Worm (Caenorhabditis elegans): ENCODE results near the gene E03H12.7.
"Not testable (repeated sequence)": the region's sequence is repeated elsewhere in the genome, so short reads cannot be mapped to it uniquely, and the experiment has no call there.

Gene E03H12.7

ce11 chrIV:5017075-5017474 lies 28.6 kb upstream of the E03H12.7 start, which contains the start of gene T28H11.7:
Gene T28H11.7 (minus strand): TSS chrIV:5017175.
- not testable (repeated sequence) for TF ChIP-seq dmd-4, ZK546.5, F13H6.1 (tag; optimal IDR thresholded peaks at IDR 0.05)

- not testable (repeated sequence) for TF ChIP-seq nhr-11, mbf-1, ztf-4 (tag; optimal IDR thresholded peaks at IDR 0.05)
Observed at ce11 chrIV:5016461-5016860, 28.0 kb upstream of the E03H12.7 start, which contains the start of gene ssq-4. Gene ssq-4 (plus strand): TSS chrIV:5016479.

- TF ChIP-seq nhr-10 (tag; optimal IDR thresholded peaks at IDR 0.05) = no peak
- no peak for TF ChIP-seq sma-9 (GFP tag; optimal IDR thresholded peaks at IDR 0.05)
- TF ChIP-seq sma-9 (tag; optimal IDR thresholded peaks at IDR 0.05) = no peak
- TF ChIP-seq R02D3.7 (tag; optimal IDR thresholded peaks at IDR 0.05) = no peak
- TF ChIP-seq elt-3 (tag; optimal IDR thresholded peaks at IDR 0.05) = no peak
- no peak for TF ChIP-seq unc-39 (tag; optimal IDR thresholded peaks at IDR 0.05)
- no peak for TF ChIP-seq lin-13 (GFP tag; optimal IDR thresholded peaks at IDR 0.05)
- no peak for TF ChIP-seq ztf-1 (GFP tag; conservative IDR thresholded peaks at IDR 0.05)
- no peak for TF ChIP-seq nhr-25 (tag; optimal IDR thresholded peaks at IDR 0.05)
- TF ChIP-seq dmd-4 (tag; optimal IDR thresholded peaks at IDR 0.05) = no peak
- no peak for TF ChIP-seq elt-1 (tag; optimal IDR thresholded peaks at IDR 0.05)
- TF ChIP-seq nhr-237 (tag; optimal IDR thresholded peaks at IDR 0.05) = no peak
- no peak for TF ChIP-seq skn-1 (tag; optimal IDR thresholded peaks at IDR 0.05)
- no peak for TF ChIP-seq Y55F3AM.14 (GFP tag; optimal IDR thresholded peaks at IDR 0.05)
- TF ChIP-seq zag-1 (tag; optimal IDR thresholded peaks at IDR 0.05) = no peak
- no peak for TF ChIP-seq nhr-77 (tag; optimal IDR thresholded peaks at IDR 0.05)
Observed at ce11 chrIV:5012241-5012640, 23.8 kb upstream of the E03H12.7 start, which contains the start of gene srm-1. Gene srm-1 (plus strand): TSS chrIV:5012541.

ce11 chrIV:5008378-5008777 lies 19.9 kb upstream of the E03H12.7 start, which contains the start of gene srm-2:
Gene srm-2 (plus strand): TSS chrIV:5008678.
- TF ChIP-seq blmp-1 (tag; optimal IDR thresholded peaks at IDR 0.05; ENCODE audit: insufficient read depth) = no peak
- no peak for TF ChIP-seq Y55F3AM.14 (GFP tag; optimal IDR thresholded peaks at IDR 0.05)
- TF ChIP-seq mab-5 (tag; optimal IDR thresholded peaks at IDR 0.05) = no peak
- TF ChIP-seq fos-1 (tag; optimal IDR thresholded peaks at IDR 0.05) = no peak
- no peak for TF ChIP-seq ztf-1 (GFP tag; conservative IDR thresholded peaks at IDR 0.05)
- no peak for TF ChIP-seq nhr-237 (tag; optimal IDR thresholded peaks at IDR 0.05)
- TF ChIP-seq ztf-4 (tag; optimal IDR thresholded peaks at IDR 0.05) = no peak
- TF ChIP-seq elt-1 (tag; optimal IDR thresholded peaks at IDR 0.05) = no peak

- TF ChIP-seq C34F6.9 (tag; optimal IDR thresholded peaks at IDR 0.05) = no peak
- no peak for TF ChIP-seq ama-1 (optimal IDR thresholded peaks at IDR 0.05)
- TF ChIP-seq nhr-10 (tag; optimal IDR thresholded peaks at IDR 0.05) = no peak
- no peak for TF ChIP-seq nhr-12 (tag; optimal IDR thresholded peaks at IDR 0.05)
- TF ChIP-seq nhr-6 (tag; optimal IDR thresholded peaks at IDR 0.05) = no peak
- no peak for TF ChIP-seq elt-3 (tag; optimal IDR thresholded peaks at IDR 0.05)
- no peak for TF ChIP-seq snpc-4 (tag; optimal IDR thresholded peaks at IDR 0.05)
- no peak for TF ChIP-seq skn-1 (tag; optimal IDR thresholded peaks at IDR 0.05)
- TF ChIP-seq nhr-25 (tag; optimal IDR thresholded peaks at IDR 0.05) = no peak
Observed at ce11 chrIV:5005154-5005553, 16.7 kb upstream of the E03H12.7 start.

- no peak for TF ChIP-seq nhr-237 (tag; optimal IDR thresholded peaks at IDR 0.05)
- no peak for TF ChIP-seq F13H6.1 (tag; optimal IDR thresholded peaks at IDR 0.05)
- TF ChIP-seq zag-1 (tag; optimal IDR thresholded peaks at IDR 0.05) = no peak
- no peak for TF ChIP-seq sem-4 (tag; optimal IDR thresholded peaks at IDR 0.05)
- TF ChIP-seq alr-1 (tag; optimal IDR thresholded peaks at IDR 0.05) = no peak
- TF ChIP-seq ztf-11 (tag; optimal IDR thresholded peaks at IDR 0.05) = no peak
Observed at ce11 chrIV:5002448-5002847, 14.0 kb upstream of the E03H12.7 start, which contains the start of gene pes-1. Gene pes-1 (plus strand): TSS chrIV:5002748.

- no peak for TF ChIP-seq R02D3.7 (tag; optimal IDR thresholded peaks at IDR 0.05)
- no peak for TF ChIP-seq ztf-4 (tag; optimal IDR thresholded peaks at IDR 0.05)
- no peak for TF ChIP-seq gmeb-1 (tag; optimal IDR thresholded peaks at IDR 0.05)
- no peak for TF ChIP-seq zag-1 (tag; optimal IDR thresholded peaks at IDR 0.05)
- no peak for TF ChIP-seq egl-27 (tag; optimal IDR thresholded peaks at IDR 0.05)
- no peak for TF ChIP-seq Y55F3AM.14 (GFP tag; optimal IDR thresholded peaks at IDR 0.05)
- no peak for TF ChIP-seq unc-55 (GFP tag; optimal IDR thresholded peaks at IDR 0.05)
- no peak for TF ChIP-seq C34F6.9 (tag; optimal IDR thresholded peaks at IDR 0.05)
- TF ChIP-seq sem-4 (tag; optimal IDR thresholded peaks at IDR 0.05) = no peak
- TF ChIP-seq unc-62 (GFP tag; optimal IDR thresholded peaks at IDR 0.05) = no peak
- no peak for TF ChIP-seq snpc-4 (tag; optimal IDR thresholded peaks at IDR 0.05)
- TF ChIP-seq lsy-2 (tag; optimal IDR thresholded peaks at IDR 0.05) = no peak
- TF ChIP-seq ztf-11 (tag; optimal IDR thresholded peaks at IDR 0.05) = no peak
- TF ChIP-seq lin-13 (GFP tag; optimal IDR thresholded peaks at IDR 0.05) = no peak
- no peak for TF ChIP-seq mab-5 (tag; optimal IDR thresholded peaks at IDR 0.05)
- TF ChIP-seq mdl-1 (tag; optimal IDR thresholded peaks at IDR 0.05) = no peak
- TF ChIP-seq nhr-11 (tag; optimal IDR thresholded peaks at IDR 0.05) = no peak
Observed at ce11 chrIV:4996956-4997355, 8.5 kb upstream of the E03H12.7 start.
